Worm (Caenorhabditis elegans): ENCODE data around the gene hacd-1.
A peak's percentile ranks its signal among the peaks of the same experiment; 100 is the strongest.

hacd-1 gene

ce11 chrV:1474486-1475125, 14.4 kb downstream of the hacd-1 start, which contains the start of the genes F53E2.2 and unc-60:
F53E2.2 (plus strand) TSS chrV:1475086.
unc-60 (plus strand) TSS chrV:1475086.
- peak; percentile 72 for TF ChIP-seq mcd-1 (GFP tag; IDR thresholded peaks at IDR 0.05)
- TF ChIP-seq sea-2 (GFP tag; IDR thresholded peaks at IDR 0.05), result no peak
- no peak for TF ChIP-seq pbrm-1 (GFP tag; IDR thresholded peaks at IDR 0.05)
- TF ChIP-seq dox-1 (GFP tag; IDR thresholded peaks at IDR 0.05), result peak; percentile 72
- TF ChIP-seq lin-40 (tag; optimal IDR thresholded peaks at IDR 0.05), result peak; percentile 50
- TF ChIP-seq hmg-1.2 (GFP tag; IDR thresholded peaks at IDR 0.05), result peak; percentile 67; the same call in 1 of the 2 replicates
- no peak for TF ChIP-seq F37B4.10 (GFP tag; IDR thresholded peaks at IDR 0.05)
- peak; percentile 46 for TF ChIP-seq K12H6.12 (tag; optimal IDR thresholded peaks at IDR 0.05)
- TF ChIP-seq B0261.1 (tag; optimal IDR thresholded peaks at IDR 0.05), result no peak
- TF ChIP-seq hrde-1 (tag; optimal IDR thresholded peaks at IDR 0.05; ENCODE audit: borderline replicate concordance), result no peak
- TF ChIP-seq lin-35 (GFP tag; optimal IDR thresholded peaks at IDR 0.05), result peak in 1 of 3 experiments; percentile 71
- TF ChIP-seq zfh-2 (GFP tag; conservative IDR thresholded peaks at IDR 0.05), result peak; percentile 97
- TF ChIP-seq F22D6.2 (tag; optimal IDR thresholded peaks at IDR 0.05), result no peak
- TF ChIP-seq dpl-1 (GFP tag; optimal IDR thresholded peaks at IDR 0.05), result no peak
- TF ChIP-seq snpc-4 (GFP tag; optimal IDR thresholded peaks at IDR 0.05), result no peak
- peak in 2 of 4 experiments; percentile 39 to 48 for TF ChIP-seq snpc-4 (tag; optimal IDR thresholded peaks at IDR 0.05)
- 0 out of 2 replicates have a peak, but pooled peaks have one; percentile 41 for TF ChIP-seq Y53G8AR.9 (GFP tag; conservative IDR thresholded peaks at IDR 0.05)
- TF ChIP-seq ceh-79 (tag; optimal IDR thresholded peaks at IDR 0.05), result no peak
- no peak for TF ChIP-seq tbx-9 (tag; optimal IDR thresholded peaks at IDR 0.05; ENCODE audit: borderline replicate concordance)
- TF ChIP-seq ceh-27 (GFP tag; optimal IDR thresholded peaks at IDR 0.05), result peak; percentile 68
- TF ChIP-seq K11D2.4 (GFP tag; IDR thresholded peaks at IDR 0.05), result 0 out of 2 replicates have a peak, but pooled peaks have one; percentile 42
- TF ChIP-seq egl-18 (GFP tag; IDR thresholded peaks at IDR 0.05), result no peak
- no peak for TF ChIP-seq ceh-58 (GFP tag; IDR thresholded peaks at IDR 0.05)
- peak; percentile 36; the same call in 1 of the 2 replicates for TF ChIP-seq madf-3 (GFP tag; IDR thresholded peaks at IDR 0.05)
- TF ChIP-seq nhr-80 (tag; optimal IDR thresholded peaks at IDR 0.05), result peak; percentile 86
- peak; percentile 77 for TF ChIP-seq attf-5 (GFP tag; optimal IDR thresholded peaks at IDR 0.05)
- TF ChIP-seq mel-28 (tag; optimal IDR thresholded peaks at IDR 0.05; ENCODE audit: borderline replicate concordance), result no peak
- peak; percentile 47; the same call in 1 of the 2 replicates for TF ChIP-seq C06A6.2 (GFP tag; conservative IDR thresholded peaks at IDR 0.05)
- TF ChIP-seq cebp-1 (GFP tag; IDR thresholded peaks at IDR 0.05), result peak; percentile 21; the same call in 1 of the 2 replicates
- TF ChIP-seq cebp-1 (tag; optimal IDR thresholded peaks at IDR 0.05), result peak; percentile 79
- peak; percentile 30 for TF ChIP-seq die-1 (tag; optimal IDR thresholded peaks at IDR 0.05)
- TF ChIP-seq hsf-1 (GFP tag; IDR thresholded peaks at IDR 0.05), result 0 out of 2 replicates have a peak, but pooled peaks have one; percentile 40
- TF ChIP-seq athp-1 (tag; optimal IDR thresholded peaks at IDR 0.05), result no peak
- TF ChIP-seq cebp-2 (GFP tag; IDR thresholded peaks at IDR 0.05), result 0 out of 2 replicates have a peak, but pooled peaks have one; percentile 54
- TF ChIP-seq let-526 (GFP tag; IDR thresholded peaks at IDR 0.05), result 0 out of 2 replicates have a peak, but pooled peaks have one; percentile 42
- TF ChIP-seq Y79H2A.3 (GFP tag; conservative IDR thresholded peaks at IDR 0.05), result no peak
- TF ChIP-seq rpc-1 (optimal IDR thresholded peaks at IDR 0.05), result no peak
- TF ChIP-seq rpc-1 (tag; optimal IDR thresholded peaks at IDR 0.05), result no peak
- no peak for TF ChIP-seq repo-1 (tag; optimal IDR thresholded peaks at IDR 0.05)
- TF ChIP-seq F23B12.7 (tag; optimal IDR thresholded peaks at IDR 0.05; ENCODE audit: insufficient read depth), result no peak
- no peak for TF ChIP-seq pha-4 (tag; optimal IDR thresholded peaks at IDR 0.05)
- no peak for TF ChIP-seq attf-6 (GFP tag; IDR thresholded peaks at IDR 0.05)
- TF ChIP-seq ztf-22 (GFP tag; optimal IDR thresholded peaks at IDR 0.05), result peak; percentile 57
- TF ChIP-seq tlf-1 (GFP tag; optimal IDR thresholded peaks at IDR 0.05), result no peak
- peak; percentile 34 for TF ChIP-seq atf-7 (tag; optimal IDR thresholded peaks at IDR 0.05)
- TF ChIP-seq egrh-3 (GFP tag; IDR thresholded peaks at IDR 0.05), result peak; percentile 68
- TF ChIP-seq chd-7 (tag; optimal IDR thresholded peaks at IDR 0.05), result peak; percentile 17
- TF ChIP-seq ztf-26 (tag; optimal IDR thresholded peaks at IDR 0.05), result no peak

Measured in whole organism, young adult.